Fruit fly (Drosophila melanogaster): Measurements from ENCODE around the gene CG5151.

CG5151 gene

dm6 chr3L:16192561-16193355 is 28.3 kb upstream of the CG5151 start:
- peak; percentile 50 for TF ChIP-seq CG13894 (tag; optimal IDR thresholded peaks at IDR 0.05)
- TF ChIP-seq Trl (optimal IDR thresholded peaks at IDR 0.05) = peak in 1 of 2 experiments; percentile 33
- no peak for TF ChIP-seq Trl (GFP tag; optimal IDR thresholded peaks at IDR 0.05)
- TF ChIP-seq abd-A (tag; optimal IDR thresholded peaks at IDR 0.05) = peak; percentile 86
- TF ChIP-seq CG17568 (GFP tag; optimal IDR thresholded peaks at IDR 0.05) = no peak
- no peak for TF ChIP-seq dpn (GFP tag; optimal IDR thresholded peaks at IDR 0.05)
- peak; percentile 72 for TF ChIP-seq Med (GFP tag)
- peak; percentile 72 for TF ChIP-seq CG9437 (GFP tag; optimal IDR thresholded peaks at IDR 0.05)
- TF ChIP-seq CG7372 (GFP tag; IDR thresholded peaks at IDR 0.05) = peak; percentile 66; the same call in 1 of the 2 replicates
- TF ChIP-seq Jarid2 (GFP tag; optimal IDR thresholded peaks at IDR 0.05) = no peak
- no peak for TF ChIP-seq CG4360 (GFP tag; IDR thresholded peaks at IDR 0.05)
- TF ChIP-seq CG10543 (GFP tag; optimal IDR thresholded peaks at IDR 0.05) = peak; percentile 3
- peak; percentile 3 for TF ChIP-seq CG1832 (GFP tag; optimal IDR thresholded peaks at IDR 0.05)
- no peak for TF ChIP-seq Asciz (GFP tag; optimal IDR thresholded peaks at IDR 0.05)
- TF ChIP-seq sd (tag; optimal IDR thresholded peaks at IDR 0.05) = peak; percentile 8
- TF ChIP-seq cg (GFP tag; optimal IDR thresholded peaks at IDR 0.05) = peak; percentile 1

dm6 chr3L:16190885-16191284 is 26.4 kb upstream of the CG5151 start:
- 0 out of 4 replicates have a peak, but pooled peaks have one; percentile 24 for TF ChIP-seq chinmo (GFP tag; IDR thresholded peaks at IDR 0.05; ENCODE audit: partially characterized antibody)
- TF ChIP-seq mld (GFP tag; IDR thresholded peaks at IDR 0.05; ENCODE audit: partially characterized antibody) = no peak
- TF ChIP-seq HHEX (GFP tag; optimal IDR thresholded peaks at IDR 0.05) = peak; percentile 27
- TF ChIP-seq dysf (GFP tag; IDR thresholded peaks at IDR 0.05) = 0 out of 3 replicates have a peak, but pooled peaks have one; percentile 12
- peak; percentile 38 for TF ChIP-seq lab (GFP tag; optimal IDR thresholded peaks at IDR 0.05)
- TF ChIP-seq danr (GFP tag; IDR thresholded peaks at IDR 0.05) = no peak
- peak in 1 of 2 experiments; percentile 38 for TF ChIP-seq bsh (GFP tag; optimal IDR thresholded peaks at IDR 0.05)
- TF ChIP-seq nau (GFP tag; optimal IDR thresholded peaks at IDR 0.05) = peak; percentile 6
- peak; percentile 38; the same call in 1 of the 2 replicates for TF ChIP-seq Drgx (GFP tag; IDR thresholded peaks at IDR 0.05)
- TF ChIP-seq CG3281 (GFP tag; optimal IDR thresholded peaks at IDR 0.05) = peak; percentile 17
- peak; percentile 84 for TF ChIP-seq nom (GFP tag; optimal IDR thresholded peaks at IDR 0.05)
- TF ChIP-seq CG1024 (GFP tag; IDR thresholded peaks at IDR 0.05) = 0 out of 2 replicates have a peak, but pooled peaks have one; percentile 2
- TF ChIP-seq Fer1 (GFP tag; optimal IDR thresholded peaks at IDR 0.05) = peak; percentile 13
- peak; percentile 21 for TF ChIP-seq cwo (GFP tag; optimal IDR thresholded peaks at IDR 0.05)
- TF ChIP-seq lbe (GFP tag; optimal IDR thresholded peaks at IDR 0.05) = peak; percentile 34
- TF ChIP-seq Oaz (GFP tag; IDR thresholded peaks at IDR 0.05) = no peak
- TF ChIP-seq sna (GFP tag; IDR thresholded peaks at IDR 0.05; ENCODE audit: partially characterized antibody) = no peak
- peak; percentile 0 for TF ChIP-seq exex (tag; optimal IDR thresholded peaks at IDR 0.05)

dm6 chr3L:16189925-16190231 is 25.4 kb upstream of the CG5151 start:
- no peak for TF ChIP-seq Vsx1 (GFP tag; optimal IDR thresholded peaks at IDR 0.05)
- TF ChIP-seq CG16779 (GFP tag; IDR thresholded peaks at IDR 0.05) = peak; percentile 37; the same call in 1 of the 2 replicates
- no peak for TF ChIP-seq Hr39 (optimal IDR thresholded peaks at IDR 0.05)
- no peak for TF ChIP-seq en (GFP tag; optimal IDR thresholded peaks at IDR 0.05)
- TF ChIP-seq Fer3 (tag; optimal IDR thresholded peaks at IDR 0.05) = no peak
- peak; percentile 75 for TF ChIP-seq Ets65A (GFP tag)
- TF ChIP-seq mld (GFP tag; IDR thresholded peaks at IDR 0.05; ENCODE audit: partially characterized antibody) = no peak
- no peak for TF ChIP-seq CG15514 (GFP tag; optimal IDR thresholded peaks at IDR 0.05)
- TF ChIP-seq CG17361 (GFP tag; IDR thresholded peaks at IDR 0.05) = no peak
- no peak for TF ChIP-seq Hr3 (GFP tag; optimal IDR thresholded peaks at IDR 0.05)
- no peak for TF ChIP-seq pan (optimal IDR thresholded peaks at IDR 0.05)
- TF ChIP-seq pan (GFP tag; optimal IDR thresholded peaks at IDR 0.05 in 1 of 2, IDR thresholded peaks at IDR 0.05 in 1 of 2) = no peak
